Fruit fly (Drosophila melanogaster): ENCODE data around the gene CG9743.

CG9743 gene

dm6 chr3R:30240245-30240644 lies 37.4 kb upstream of the CG9743 start:
- TF ChIP-seq fru (GFP tag; optimal IDR thresholded peaks at IDR 0.05) (no peak), woc (GFP tag; optimal IDR thresholded peaks at IDR 0.05) (no peak), Mio (GFP tag; optimal IDR thresholded peaks at IDR 0.05) (no peak), lola (GFP tag; optimal IDR thresholded peaks at IDR 0.05) (no peak), Jra (GFP tag; optimal IDR thresholded peaks at IDR 0.05) (no peak), ey (GFP tag; optimal IDR thresholded peaks at IDR 0.05) (no peak), h (GFP tag; optimal IDR thresholded peaks at IDR 0.05) (no peak), Myc (optimal IDR thresholded peaks at IDR 0.05) (no peak)

DNA sequence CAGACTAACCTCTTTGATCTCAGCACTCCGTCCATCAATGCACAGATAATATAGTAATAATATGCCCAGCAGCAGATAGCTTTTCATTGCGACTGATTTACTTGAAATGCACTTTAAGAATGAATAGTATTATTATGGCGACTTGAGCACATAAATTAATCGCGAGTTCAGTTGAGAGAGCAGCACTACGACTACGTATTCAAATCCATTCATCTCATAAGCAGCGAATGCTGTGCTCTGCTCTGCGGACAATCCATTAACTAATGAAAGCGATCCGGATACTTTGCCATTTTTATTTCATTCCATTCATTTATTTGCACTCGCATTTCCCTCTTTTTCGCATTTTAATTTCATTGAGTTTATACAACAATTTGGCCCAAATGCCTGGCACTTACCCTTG lies 34.8 kb upstream of the CG9743 start, which contains the start of gene CG43448:
Gene CG43448 (minus strand): TSS at position 101 of the 400 bp plus-strand sequence.
- TF ChIP-seq Mio (GFP tag; optimal IDR thresholded peaks at IDR 0.05) = no peak
- TF ChIP-seq GATAd (GFP tag; optimal IDR thresholded peaks at IDR 0.05) = no peak
- no peak for TF ChIP-seq sv (GFP tag; optimal IDR thresholded peaks at IDR 0.05)
- no peak for TF ChIP-seq usp (GFP tag; optimal IDR thresholded peaks at IDR 0.05)
- no peak for TF ChIP-seq foxo (GFP tag; optimal IDR thresholded peaks at IDR 0.05)
- no peak for TF ChIP-seq Dif (GFP tag; optimal IDR thresholded peaks at IDR 0.05; ENCODE audit: partially characterized antibody)
- no peak for TF ChIP-seq Myc (optimal IDR thresholded peaks at IDR 0.05)
- TF ChIP-seq ey (GFP tag; optimal IDR thresholded peaks at IDR 0.05) = no peak
- no peak for TF ChIP-seq Sp1 (GFP tag; optimal IDR thresholded peaks at IDR 0.05)
- no peak for TF ChIP-seq Dfd (GFP tag; optimal IDR thresholded peaks at IDR 0.05)
- TF ChIP-seq lola (GFP tag; optimal IDR thresholded peaks at IDR 0.05) = no peak
- no peak for TF ChIP-seq Abd-B (GFP tag; optimal IDR thresholded peaks at IDR 0.05)
- TF ChIP-seq OdsH (GFP tag; optimal IDR thresholded peaks at IDR 0.05) = no peak
- no peak for TF ChIP-seq fru (GFP tag; optimal IDR thresholded peaks at IDR 0.05)
- no peak for TF ChIP-seq tai (GFP tag; optimal IDR thresholded peaks at IDR 0.05)
- TF ChIP-seq Hnf4 (GFP tag; optimal IDR thresholded peaks at IDR 0.05) = no peak
- no peak for TF ChIP-seq rgr (GFP tag; optimal IDR thresholded peaks at IDR 0.05)
- TF ChIP-seq dsf (GFP tag; optimal IDR thresholded peaks at IDR 0.05; ENCODE audit: borderline replicate concordance) = no peak
- no peak for TF ChIP-seq sage (GFP tag; optimal IDR thresholded peaks at IDR 0.05)

dm6 chr3R:30236994-30237393 lies 34.2 kb upstream of the CG9743 start:
- TF ChIP-seq sv (GFP tag; optimal IDR thresholded peaks at IDR 0.05) (no peak), Hnf4 (GFP tag; optimal IDR thresholded peaks at IDR 0.05) (no peak), Myc (optimal IDR thresholded peaks at IDR 0.05) (peak; percentile 44), tai (GFP tag; optimal IDR thresholded peaks at IDR 0.05) (no peak), Rel (GFP tag; optimal IDR thresholded peaks at IDR 0.05) (no peak), Rel (tag; optimal IDR thresholded peaks at IDR 0.05) (no peak)

DNA sequence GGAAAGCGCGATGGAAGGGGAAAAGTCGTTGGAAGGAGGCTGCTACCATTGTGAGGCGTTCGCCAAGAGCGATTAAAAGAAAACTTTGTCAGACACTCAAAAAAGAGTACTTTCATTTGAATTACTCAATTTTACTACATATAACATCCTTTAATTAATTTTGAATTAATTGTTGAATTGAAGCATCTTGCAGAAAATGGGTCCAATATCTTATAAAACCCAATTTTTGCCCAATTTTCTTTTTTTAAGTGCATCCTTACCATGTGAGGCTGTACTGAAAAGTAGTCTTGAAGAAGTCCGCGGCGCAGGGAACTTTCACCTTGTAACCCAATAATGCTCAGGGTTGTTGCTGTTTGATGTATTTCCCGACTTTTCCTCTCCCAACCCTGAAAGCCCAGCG lies 32.5 kb upstream of the CG9743 start:
- no peak for TF ChIP-seq woc (GFP tag; optimal IDR thresholded peaks at IDR 0.05)
- no peak for TF ChIP-seq Hr78 (GFP tag; optimal IDR thresholded peaks at IDR 0.05)
- TF ChIP-seq dmrt93B (GFP tag; optimal IDR thresholded peaks at IDR 0.05) = no peak

dm6 chr3R:30224577-30224976 lies 21.8 kb upstream of the CG9743 start:
- TF ChIP-seq foxo (GFP tag; optimal IDR thresholded peaks at IDR 0.05) (peak in 1 of 2 experiments; percentile 9), sage (GFP tag; optimal IDR thresholded peaks at IDR 0.05) (no peak)

DNA sequence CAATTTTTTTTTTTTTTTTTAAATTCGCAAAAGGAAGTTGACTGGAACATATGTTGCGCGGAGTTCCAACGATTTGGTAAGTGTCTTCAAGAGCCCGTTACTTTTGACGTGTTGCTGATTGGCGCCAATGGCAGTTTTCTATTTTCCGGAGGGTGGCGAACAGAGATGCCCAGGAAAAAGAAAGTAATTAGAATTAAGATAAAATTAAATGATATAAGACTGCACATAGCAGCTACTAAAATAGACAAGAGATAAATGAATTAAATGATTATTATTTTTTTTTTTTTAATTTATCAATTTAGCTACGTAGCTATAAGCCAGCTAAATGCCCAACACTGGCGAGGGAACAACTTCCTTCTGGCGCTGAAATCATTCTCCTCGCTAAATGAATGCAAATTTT lies 19.4 kb upstream of the CG9743 start:
- no peak for TF ChIP-seq sv (GFP tag; optimal IDR thresholded peaks at IDR 0.05)
- no peak for TF ChIP-seq OdsH (GFP tag; optimal IDR thresholded peaks at IDR 0.05)
- TF ChIP-seq HLH106 (tag; optimal IDR thresholded peaks at IDR 0.05) = no peak
- no peak for TF ChIP-seq GATAd (GFP tag; optimal IDR thresholded peaks at IDR 0.05)
- TF ChIP-seq Vsx2 (GFP tag; optimal IDR thresholded peaks at IDR 0.05; ENCODE audit: partially characterized antibody) = no peak
- TF ChIP-seq ey (GFP tag; optimal IDR thresholded peaks at IDR 0.05) = no peak
- no peak for TF ChIP-seq brk (GFP tag; optimal IDR thresholded peaks at IDR 0.05)
- no peak for TF ChIP-seq lola (GFP tag; optimal IDR thresholded peaks at IDR 0.05)

DNA sequence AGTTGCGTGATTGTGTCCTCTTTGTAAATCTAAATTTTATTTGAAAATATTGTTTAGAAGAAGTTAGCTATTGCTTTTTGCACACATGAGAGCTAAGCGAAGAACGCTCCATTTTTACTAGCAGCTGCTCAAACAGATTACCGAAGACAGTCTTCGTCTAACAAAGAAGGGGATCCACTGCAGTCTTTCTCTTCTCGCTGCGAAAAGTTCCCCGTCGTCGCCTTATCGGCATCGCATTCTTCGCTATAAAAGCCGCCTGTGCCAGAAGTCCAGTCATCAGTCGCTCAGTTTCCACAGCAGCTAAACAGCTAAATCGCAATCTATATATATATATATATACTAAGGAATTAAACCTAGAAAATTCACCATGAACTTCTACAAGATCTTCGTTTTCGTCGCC lies 13.4 kb upstream of the CG9743 start, which contains the start of gene CecC:
Gene CecC (plus strand): TSS at position 275 of the 400 bp plus-strand sequence.
- TF ChIP-seq sage (GFP tag; optimal IDR thresholded peaks at IDR 0.05) (no peak), jim (GFP tag; optimal IDR thresholded peaks at IDR 0.05) (no peak), Rel (GFP tag; optimal IDR thresholded peaks at IDR 0.05) (no peak), Rel (tag; optimal IDR thresholded peaks at IDR 0.05) (peak; percentile 91)

Data from whole organism, wandering third instar larva.